Worm (Caenorhabditis elegans): ENCODE measurements around the gene srt-55.
A peak's percentile ranks its signal among the peaks of the same experiment; 100 is the strongest.

Gene srt-55

ce11 chrIII:10123586-10124233 is 17.4 kb upstream of the srt-55 start, which contains the start of gene ttll-4 (continued):
- TF ChIP-seq lin-29 (GFP tag; IDR thresholded peaks at IDR 0.05) = no peak
- TF ChIP-seq daf-12 (tag; optimal IDR thresholded peaks at IDR 0.05) = no peak
- TF ChIP-seq D1046.2 (GFP tag; IDR thresholded peaks at IDR 0.05) = peak; percentile 21; the same call in 1 of the 2 replicates
- peak; percentile 87 for TF ChIP-seq vab-7 (GFP tag; IDR thresholded peaks at IDR 0.05)
- peak; percentile 55 for TF ChIP-seq ceh-20 (GFP tag; IDR thresholded peaks at IDR 0.05)
- TF ChIP-seq Y75B8A.6 (GFP tag; IDR thresholded peaks at IDR 0.05) = no peak
- TF ChIP-seq lin-1 (GFP tag; IDR thresholded peaks at IDR 0.05) = no peak
- TF ChIP-seq nhr-102 (tag; optimal IDR thresholded peaks at IDR 0.05) = no peak
- no peak for TF ChIP-seq nhr-111 (GFP tag; optimal IDR thresholded peaks at IDR 0.05)
- no peak for TF ChIP-seq madf-5 (GFP tag; IDR thresholded peaks at IDR 0.05)
- no peak for TF ChIP-seq zip-2 (tag; optimal IDR thresholded peaks at IDR 0.05)
- TF ChIP-seq tra-1 (GFP tag; IDR thresholded peaks at IDR 0.05) = 0 out of 2 replicates have a peak, but pooled peaks have one; percentile 21
- no peak for TF ChIP-seq nhr-237 (tag; optimal IDR thresholded peaks at IDR 0.05)
- TF ChIP-seq unc-62 (GFP tag; optimal IDR thresholded peaks at IDR 0.05 in 1 of 2) = no peak
- no peak for TF ChIP-seq unc-62 (tag; optimal IDR thresholded peaks at IDR 0.05)
- no peak for TF ChIP-seq gei-8 (GFP tag; optimal IDR thresholded peaks at IDR 0.05)
- TF ChIP-seq ZK337.2 (GFP tag; IDR thresholded peaks at IDR 0.05) = no peak
- TF ChIP-seq aly-2 (tag; optimal IDR thresholded peaks at IDR 0.05) = no peak
- TF ChIP-seq mdl-1 (tag; optimal IDR thresholded peaks at IDR 0.05) = no peak
- 0 out of 2 replicates have a peak, but pooled peaks have one; percentile 52 for TF ChIP-seq madf-9 (GFP tag; conservative IDR thresholded peaks at IDR 0.05)
- TF ChIP-seq egl-27 (tag; optimal IDR thresholded peaks at IDR 0.05) = no peak
- no peak for TF ChIP-seq mxl-3 (GFP tag; optimal IDR thresholded peaks at IDR 0.05)
- TF ChIP-seq lin-38 (GFP tag; IDR thresholded peaks at IDR 0.05) = peak; percentile 95
- TF ChIP-seq nhr-28 (tag; optimal IDR thresholded peaks at IDR 0.05) = no peak
- TF ChIP-seq snpc-1.2 (GFP tag; IDR thresholded peaks at IDR 0.05) = no peak
- TF ChIP-seq T26A8.4 (GFP tag; IDR thresholded peaks at IDR 0.05) = no peak; the same call in 1 of the 2 replicates
- no peak for TF ChIP-seq F37D6.2 (tag; optimal IDR thresholded peaks at IDR 0.05)
- TF ChIP-seq mdt-29 (GFP tag; IDR thresholded peaks at IDR 0.05) = 0 out of 2 replicates have a peak, but pooled peaks have one; percentile 39
- TF ChIP-seq cey-2 (tag; optimal IDR thresholded peaks at IDR 0.05; ENCODE audit: borderline replicate concordance, insufficient read depth) = no peak
- no peak for TF ChIP-seq lin-15B (tag; optimal IDR thresholded peaks at IDR 0.05)
- TF ChIP-seq F10B5.3 (tag; optimal IDR thresholded peaks at IDR 0.05) = no peak
- TF ChIP-seq duxl-1 (tag; optimal IDR thresholded peaks at IDR 0.05; ENCODE audit: poor library complexity) = no peak
- no peak for TF ChIP-seq zfp-3 (GFP tag; conservative IDR thresholded peaks at IDR 0.05)
- no peak for TF ChIP-seq fkh-10 (GFP tag; optimal IDR thresholded peaks at IDR 0.05)
- peak; percentile 39 for TF ChIP-seq mep-1 (tag; optimal IDR thresholded peaks at IDR 0.05)
- no peak for TF ChIP-seq mxl-2 (GFP tag; conservative IDR thresholded peaks at IDR 0.05)
- TF ChIP-seq sdz-12 (GFP tag; optimal IDR thresholded peaks at IDR 0.05) = no peak
- TF ChIP-seq ctbp-1 (GFP tag; IDR thresholded peaks at IDR 0.05) = peak; percentile 53
- TF ChIP-seq dmd-9 (GFP tag; IDR thresholded peaks at IDR 0.05) = peak; percentile 72
- TF ChIP-seq fos-1 (tag; optimal IDR thresholded peaks at IDR 0.05) = no peak
